Worm (Caenorhabditis elegans): ENCODE data around the gene nhr-42.

DNA sequence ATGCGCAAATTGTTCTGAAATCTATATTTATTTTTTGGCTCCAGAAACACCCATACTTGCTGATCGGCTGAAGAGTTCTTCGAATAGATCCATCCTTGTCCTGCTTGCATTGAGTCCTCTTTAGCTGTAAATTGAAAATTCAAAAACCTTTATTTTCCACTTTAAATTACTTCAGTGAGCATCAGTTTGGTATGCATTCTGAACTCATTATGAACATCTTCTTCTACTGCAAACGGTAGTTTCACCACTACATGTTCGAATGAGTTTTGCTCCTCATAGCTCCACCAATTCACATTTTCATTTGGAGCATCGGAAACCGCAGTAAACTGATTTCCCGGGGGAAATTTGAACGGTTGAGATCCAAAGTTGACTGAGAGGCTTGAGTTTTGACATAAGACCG is 51.5 kb downstream of the nhr-42 start:
- no peak for TF ChIP-seq him-1 (tag; optimal IDR thresholded peaks at IDR 0.05)
- no peak for TF ChIP-seq W03F9.2 (tag; optimal IDR thresholded peaks at IDR 0.05)

All from whole organism, L4/young adult.